Worm (Caenorhabditis elegans) whole organism, L4/young adult: ENCODE data around the gene rpc-2.

ENCODE experiments used
- W03F9.2 ChIP-seq: fragments of 150-350 bp; optimal IDR thresholded peaks from 2 replicates; lab custom pipeline; 2014; ENCODE audit warnings: missing biosample characterization, missing genetic modification characterization
- dao-5 ChIP-seq: sonication (generic microtip); optimal IDR thresholded peaks from 2 replicates; lab custom pipeline; 2016; ENCODE audit warnings: missing genotype, missing genetic modification characterization, moderate library complexity, missing compliant biosample characterization
- him-1 ChIP-seq: sonication (generic microtip); optimal IDR thresholded peaks from 2 replicates; lab custom pipeline; 2016; ENCODE audit warnings: missing genotype, missing genetic modification reagents, missing genetic modification characterization, missing compliant biosample characterization

DNA sequence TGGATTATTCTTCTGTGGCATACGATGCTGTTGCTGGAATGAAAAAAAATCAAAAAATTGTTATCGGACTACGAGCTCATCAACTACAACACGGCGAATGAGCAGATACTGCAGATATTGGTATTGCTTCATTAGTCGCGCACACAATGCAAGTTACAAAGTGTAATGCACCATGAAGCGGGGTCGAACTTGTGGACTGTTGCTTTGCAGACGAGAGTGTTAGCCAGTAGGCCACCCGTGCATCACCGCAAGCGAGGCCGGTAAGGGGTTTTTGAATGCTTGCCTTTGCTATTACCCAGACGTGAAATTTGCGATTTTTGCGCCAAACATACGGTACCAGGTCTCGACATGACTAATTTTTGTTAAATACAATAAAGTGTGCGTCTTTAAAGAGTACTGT lies 44.8 kb downstream of the rpc-2 start:
- TF ChIP-seq him-1 (tag; lab: Kevin White, UChicago) (no peak), dao-5 (tag; lab: Kevin White, UChicago) (peak; percentile 67), W03F9.2 (tag; lab: Kevin White, UChicago) (peak; percentile 25)
